Worm (Caenorhabditis elegans) whole organism, mixed stage, embryonic: ENCODE measurements around the gene B0393.5.

ENCODE experiments used
- bed-3 ChIP-seq: fragments of 200-800 bp; sonication (Bioruptor generic); optimal IDR thresholded peaks from 3 replicates; lab custom pipeline; 2018; ENCODE audit warnings: mild to moderate bottlenecking, missing genetic modification characterization, moderate library complexity, missing compliant biosample characterization
- blmp-1 ChIP-seq: fragments of 150-350 bp; optimal IDR thresholded peaks from 2 replicates; lab custom pipeline; 2014; ENCODE audit warnings: missing biosample characterization, missing genetic modification characterization
- ceh-43 ChIP-seq: fragments of 200-800 bp; sonication (Bioruptor generic); optimal IDR thresholded peaks from 2 replicates; lab custom pipeline; 2018; ENCODE audit warnings: mild to moderate bottlenecking, missing genetic modification characterization, moderate library complexity, missing compliant biosample characterization
- lin-13 ChIP-seq: fragments of 150-350 bp; optimal IDR thresholded peaks from 2 replicates; lab custom pipeline; 2014; ENCODE audit warnings: missing biosample characterization, missing genetic modification characterization
- mep-1 ChIP-seq: fragments of 150-350 bp; optimal IDR thresholded peaks from 2 replicates; lab custom pipeline; 2017; ENCODE audit warnings: missing biosample characterization, missing genetic modification reagents, missing genetic modification characterization, inconsistent platforms
- mls-2 ChIP-seq: sonication (generic microtip); optimal IDR thresholded peaks from 2 replicates; lab custom pipeline; 2016; ENCODE audit warnings: mild to moderate bottlenecking, missing genetic modification characterization, moderate library complexity, missing compliant biosample characterization
- nhr-237 ChIP-seq: fragments of 150-350 bp; optimal IDR thresholded peaks from 2 replicates; lab custom pipeline; 2014; ENCODE audit warnings: missing biosample characterization, missing genetic modification characterization
- nhr-28 ChIP-seq: fragments of 150-350 bp; optimal IDR thresholded peaks from 2 replicates; lab custom pipeline; 2014; ENCODE audit warnings: missing biosample characterization, missing genetic modification characterization
- pha-4 ChIP-seq: fragments of 150-350 bp; optimal IDR thresholded peaks from 2 replicates; lab custom pipeline; 2018; ENCODE audit warnings: missing biosample characterization, missing genetic modification reagents, missing genetic modification characterization
- snpc-4 ChIP-seq: fragments of 150-350 bp; optimal IDR thresholded peaks from 2 replicates; lab custom pipeline; 2014; ENCODE audit warnings: missing biosample characterization, missing genetic modification characterization
- ztf-11 ChIP-seq: fragments of 150-350 bp; optimal IDR thresholded peaks from 2 replicates; lab custom pipeline; 2014; ENCODE audit warnings: missing biosample characterization, missing genetic modification characterization

DNA sequence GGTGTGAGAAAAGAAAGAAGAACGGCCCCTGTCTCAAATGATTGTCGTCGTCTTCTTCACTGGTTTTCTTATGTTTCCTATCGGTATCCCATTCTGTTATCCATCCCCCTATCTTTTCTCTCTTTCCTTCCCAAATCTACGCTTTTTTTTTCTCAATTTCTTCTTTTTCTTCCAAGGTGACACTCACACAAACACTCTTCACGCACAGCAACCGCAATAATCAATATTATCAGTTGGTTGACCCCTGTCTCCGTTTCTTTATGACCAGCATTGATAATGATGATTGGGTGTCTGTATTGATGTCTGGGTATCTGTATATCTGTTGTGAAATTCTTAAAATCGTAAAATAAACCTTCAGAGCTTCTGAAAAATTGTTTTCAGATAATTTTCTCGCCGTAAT is 24.8 kb upstream of the B0393.5 start:
- TF ChIP-seq mls-2 (no peak), nhr-237 (tag; lab: Kevin White, UChicago) (no peak), pha-4 (no peak), blmp-1 (tag; lab: Kevin White, UChicago) (no peak), bed-3 (GFP tag; lab: Kevin White, UChicago) (no peak), ceh-43 (GFP tag; lab: Kevin White, UChicago) (no peak), lin-13 (tag; lab: Kevin White, UChicago) (no peak), ztf-11 (tag; lab: Kevin White, UChicago) (no peak), nhr-28 (no peak), mep-1 (tag; lab: Kevin White, UChicago) (no peak), snpc-4 (no peak)
